Fruit fly (Drosophila melanogaster): ENCODE measurements around the gene CG13895.
A peak's percentile ranks its signal among the peaks of the same experiment; 100 is the strongest.

CG13895 gene

dm6 chr3L:725527-726191 lies 17.7 kb upstream of the CG13895 start (continued):
- TF ChIP-seq Ptx1 (GFP tag; IDR thresholded peaks at IDR 0.05) (peak; percentile 62), MTF-1 (GFP tag; optimal IDR thresholded peaks at IDR 0.05; ENCODE audit: borderline replicate concordance) (peak; percentile 48), sima (GFP tag; optimal IDR thresholded peaks at IDR 0.05) (peak; percentile 26), Med (GFP tag) (peak; percentile 90), crol (GFP tag; IDR thresholded peaks at IDR 0.05) (peak; percentile 90), CG4730 (GFP tag; IDR thresholded peaks at IDR 0.05) (peak; percentile 65), tx (GFP tag; optimal IDR thresholded peaks at IDR 0.05) (peak; percentile 47), CG11696 (GFP tag; IDR thresholded peaks at IDR 0.05) (peak; percentile 56; the same call in 1 of the 2 replicates), CG14710 (tag; optimal IDR thresholded peaks at IDR 0.05) (peak; percentile 93), ssp (GFP tag; IDR thresholded peaks at IDR 0.05) (peak; percentile 69), bowl (GFP tag; IDR thresholded peaks at IDR 0.05) (no peak), CG2116 (GFP tag; optimal IDR thresholded peaks at IDR 0.05) (peak; percentile 39), gcm (GFP tag; optimal IDR thresholded peaks at IDR 0.05) (peak; percentile 87), CG1647 (GFP tag; optimal IDR thresholded peaks at IDR 0.05) (peak; percentile 12), kah (GFP tag; optimal IDR thresholded peaks at IDR 0.05) (peak; percentile 20), ftz-f1 (GFP tag; optimal IDR thresholded peaks at IDR 0.05) (no peak), CG11456 (GFP tag; IDR thresholded peaks at IDR 0.05) (no peak), Fer1 (GFP tag; optimal IDR thresholded peaks at IDR 0.05) (no peak), CG7745 (tag; optimal IDR thresholded peaks at IDR 0.05) (peak; percentile 57), Vsx1 (GFP tag; optimal IDR thresholded peaks at IDR 0.05) (peak; percentile 9), CG6254 (GFP tag; optimal IDR thresholded peaks at IDR 0.05) (peak; percentile 65), B-H2 (GFP tag; optimal IDR thresholded peaks at IDR 0.05) (no peak), CG8281 (tag; optimal IDR thresholded peaks at IDR 0.05) (peak; percentile 36), exex (tag; optimal IDR thresholded peaks at IDR 0.05) (no peak), CG4360 (GFP tag; IDR thresholded peaks at IDR 0.05) (0 out of 2 replicates have a peak, but pooled peaks have one; percentile 52), vvl (GFP tag; IDR thresholded peaks at IDR 0.05) (peak; percentile 85), gro (GFP tag; optimal IDR thresholded peaks at IDR 0.05) (no peak), Hr51 (GFP tag; optimal IDR thresholded peaks at IDR 0.05) (peak in 1 of 2 experiments; percentile 75), ATbp (GFP tag; optimal IDR thresholded peaks at IDR 0.05) (peak; percentile 55), CG12391 (tag; optimal IDR thresholded peaks at IDR 0.05) (peak; percentile 90), CG8478 (optimal IDR thresholded peaks at IDR 0.05) (no peak), Kr (GFP tag; optimal IDR thresholded peaks at IDR 0.05) (peak; percentile 82), CG7372 (GFP tag; IDR thresholded peaks at IDR 0.05) (no peak), dati (GFP tag; IDR thresholded peaks at IDR 0.05) (peak; percentile 70), CG30020 (tag; optimal IDR thresholded peaks at IDR 0.05) (peak; percentile 31), grn (GFP tag; optimal IDR thresholded peaks at IDR 0.05) (no peak), wdn (GFP tag; IDR thresholded peaks at IDR 0.05) (no peak), Ets97D (GFP tag; optimal IDR thresholded peaks at IDR 0.05) (peak; percentile 11), stwl (tag; optimal IDR thresholded peaks at IDR 0.05) (peak; percentile 76), CG8089 (GFP tag; optimal IDR thresholded peaks at IDR 0.05) (peak; percentile 87), CG5953 (GFP tag; IDR thresholded peaks at IDR 0.05) (no peak), vnd (GFP tag; IDR thresholded peaks at IDR 0.05; ENCODE audit: partially characterized antibody) (no peak), CG2202 (tag; optimal IDR thresholded peaks at IDR 0.05) (peak; percentile 93), CG12299 (tag; optimal IDR thresholded peaks at IDR 0.05) (no peak), CG43689 (GFP tag; IDR thresholded peaks at IDR 0.05) (no peak), sna (GFP tag; IDR thresholded peaks at IDR 0.05; ENCODE audit: partially characterized antibody) (no peak), Dip2 (GFP tag; IDR thresholded peaks at IDR 0.05) (no peak), CG9437 (GFP tag; optimal IDR thresholded peaks at IDR 0.05) (peak; percentile 25), CG6813 (GFP tag; optimal IDR thresholded peaks at IDR 0.05) (peak; percentile 73), CG17568 (GFP tag; optimal IDR thresholded peaks at IDR 0.05) (peak; percentile 57)

Data from whole organism, embryonic.